Worm (Caenorhabditis elegans) whole organism, L4 larva: ENCODE data around the gene C54D10.10.

ENCODE experiments used
- fos-1 ChIP-seq: fragments of 150-350 bp; optimal IDR thresholded peaks from 2 replicates; lab custom pipeline; 2014; ENCODE audit warnings: missing biosample characterization, missing genetic modification characterization
- nhr-6 ChIP-seq: fragments of 150-350 bp; optimal IDR thresholded peaks from 2 replicates; lab custom pipeline; 2014; ENCODE audit warnings: missing biosample characterization, missing genetic modification characterization
- pha-4 ChIP-seq, 2 experiments: fragments of 150-350 bp in 1 of 2; fragments of 200-800 bp in 1 of 2; sonication (Bioruptor generic) in 1 of 2; IDR thresholded peaks in 1 of 2; optimal IDR thresholded peaks in 1 of 2; 2 replicates each; pipeline versions ENCODE4 v1.3.6 to Lab custom; 2014 to 2022; ENCODE audit warnings: missing genetic modification characterization in 2 of 2, missing genetic modification reagents in 2 of 2, missing biosample characterization in 1 of 2, missing compliant biosample characterization in 1 of 2

- TF ChIP-seq fos-1 (tag; lab: Kevin White, UChicago): no peak
- TF ChIP-seq nhr-6: no peak
- no peak for TF ChIP-seq pha-4 (GFP tag; IDR thresholded peaks at IDR 0.05; lab: Robert Waterston, UW)
- peak; percentile 19 for TF ChIP-seq pha-4 (tag; optimal IDR thresholded peaks at IDR 0.05; lab: Kevin White, UChicago)
Observed at ce11 chrV:12486934-12487333, 37.1 kb upstream of the C54D10.10 start, which contains the start of gene inx-11.
